Fruit fly (Drosophila melanogaster): ENCODE results near the gene PQBP1.
A peak's percentile ranks its signal among the peaks of the same experiment; 100 is the strongest.

PQBP1 gene

dm6 chr3R:25049742-25050517, 15.7 kb upstream of the PQBP1 start (continued):
- TF ChIP-seq CG4404 (GFP tag; IDR thresholded peaks at IDR 0.05) = no peak
- peak; percentile 8 for TF ChIP-seq CG1603 (tag; optimal IDR thresholded peaks at IDR 0.05)
- TF ChIP-seq gem (tag; optimal IDR thresholded peaks at IDR 0.05) = no peak
- TF ChIP-seq Bgb (GFP tag; IDR thresholded peaks at IDR 0.05; ENCODE audit: partially characterized antibody) = no peak
- peak; percentile 8 for TF ChIP-seq CG10147 (GFP tag; optimal IDR thresholded peaks at IDR 0.05)
- TF ChIP-seq hkb (optimal IDR thresholded peaks at IDR 0.05) = no peak
- TF ChIP-seq hkb (GFP tag; IDR thresholded peaks at IDR 0.05) = no peak
- TF ChIP-seq eve (GFP tag; optimal IDR thresholded peaks at IDR 0.05) = peak in 1 of 2 experiments; percentile 28
- TF ChIP-seq tgo (GFP tag; IDR thresholded peaks at IDR 0.05) = no peak
- no peak for TF ChIP-seq crol (GFP tag; IDR thresholded peaks at IDR 0.05)
- peak in 1 of 2 experiments; percentile 5 for TF ChIP-seq insv (GFP tag; optimal IDR thresholded peaks at IDR 0.05)
- no peak for TF ChIP-seq Hsf (GFP tag; optimal IDR thresholded peaks at IDR 0.05)
- TF ChIP-seq CG10274 (GFP tag; optimal IDR thresholded peaks at IDR 0.05) = no peak
- TF ChIP-seq luna (GFP tag; optimal IDR thresholded peaks at IDR 0.05) = no peak
- peak in 1 of 3 experiments; percentile 62 for TF ChIP-seq Stat92E (GFP tag; optimal IDR thresholded peaks at IDR 0.05)
- TF ChIP-seq CG12744 (GFP tag; optimal IDR thresholded peaks at IDR 0.05) = no peak
- TF ChIP-seq GATAe (GFP tag; conservative IDR thresholded peaks at IDR 0.05) = no peak
- no peak for TF ChIP-seq grau (tag; optimal IDR thresholded peaks at IDR 0.05)
- no peak for TF ChIP-seq Ravus (GFP tag; IDR thresholded peaks at IDR 0.05)
- no peak for TF ChIP-seq Dip2 (GFP tag; IDR thresholded peaks at IDR 0.05)
- TF ChIP-seq br (optimal IDR thresholded peaks at IDR 0.05) = no peak
- no peak for TF ChIP-seq knrl (GFP tag; IDR thresholded peaks at IDR 0.05; ENCODE audit: partially characterized antibody)
- TF ChIP-seq salm (tag; optimal IDR thresholded peaks at IDR 0.05) = no peak
- TF ChIP-seq Bdp1 (GFP tag; optimal IDR thresholded peaks at IDR 0.05) = no peak
- no peak for TF ChIP-seq CG31441 (GFP tag; IDR thresholded peaks at IDR 0.05)
- TF ChIP-seq Dref (GFP tag; IDR thresholded peaks at IDR 0.05) = no peak
- TF ChIP-seq dpn (GFP tag; optimal IDR thresholded peaks at IDR 0.05) = no peak
- TF ChIP-seq Hand (GFP tag; optimal IDR thresholded peaks at IDR 0.05) = peak; percentile 55
- no peak for TF ChIP-seq fu2 (GFP tag; optimal IDR thresholded peaks at IDR 0.05)
- TF ChIP-seq Dbx (GFP tag; IDR thresholded peaks at IDR 0.05) = no peak
- TF ChIP-seq CoRest (tag; optimal IDR thresholded peaks at IDR 0.05) = peak; percentile 14
- no peak for TF ChIP-seq Mes4 (GFP tag; optimal IDR thresholded peaks at IDR 0.05)
- TF ChIP-seq Dek (tag; optimal IDR thresholded peaks at IDR 0.05) = no peak
- peak; percentile 9 for TF ChIP-seq Myb (GFP tag; optimal IDR thresholded peaks at IDR 0.05)
- TF ChIP-seq Dad (GFP tag; optimal IDR thresholded peaks at IDR 0.05) = no peak
- peak in 1 of 2 experiments; percentile 54 for TF ChIP-seq Pdp1 (GFP tag; optimal IDR thresholded peaks at IDR 0.05)
- no peak for TF ChIP-seq cato (GFP tag; optimal IDR thresholded peaks at IDR 0.05; ENCODE audit: borderline replicate concordance)
- no peak for TF ChIP-seq ssp (GFP tag; IDR thresholded peaks at IDR 0.05)
- TF ChIP-seq CG11696 (GFP tag; IDR thresholded peaks at IDR 0.05) = no peak
- TF ChIP-seq CG6254 (GFP tag; optimal IDR thresholded peaks at IDR 0.05) = no peak
- no peak for TF ChIP-seq CG1024 (GFP tag; IDR thresholded peaks at IDR 0.05)
- peak; percentile 52 for TF ChIP-seq CG7987 (GFP tag; optimal IDR thresholded peaks at IDR 0.05)
- TF ChIP-seq CG17568 (GFP tag; optimal IDR thresholded peaks at IDR 0.05) = no peak
- TF ChIP-seq dm (GFP tag; optimal IDR thresholded peaks at IDR 0.05) = no peak
- TF ChIP-seq Antp (GFP tag; optimal IDR thresholded peaks at IDR 0.05) = no peak
- TF ChIP-seq sug (tag; optimal IDR thresholded peaks at IDR 0.05) = peak; percentile 68
- no peak for TF ChIP-seq HLH54F (GFP tag; optimal IDR thresholded peaks at IDR 0.05)
- no peak for TF ChIP-seq CG11504 (tag; optimal IDR thresholded peaks at IDR 0.05)
- peak; percentile 7 for TF ChIP-seq NfI (GFP tag; optimal IDR thresholded peaks at IDR 0.05)
- no peak for TF ChIP-seq CG4617 (GFP tag; optimal IDR thresholded peaks at IDR 0.05; ENCODE audit: borderline replicate concordance)

Measured in whole organism, embryonic.